Worm (Caenorhabditis elegans) whole organism, L4/young adult: ENCODE measurements around the gene fbxa-176.

Source experiments
- W03F9.2 ChIP-seq: fragments of 150-350 bp; optimal IDR thresholded peaks from 2 replicates; lab custom pipeline; 2014; ENCODE audit warnings: missing biosample characterization, missing genetic modification characterization
- dao-5 ChIP-seq: sonication (generic microtip); optimal IDR thresholded peaks from 2 replicates; lab custom pipeline; 2016; ENCODE audit warnings: missing genotype, missing genetic modification characterization, moderate library complexity, missing compliant biosample characterization

DNA sequence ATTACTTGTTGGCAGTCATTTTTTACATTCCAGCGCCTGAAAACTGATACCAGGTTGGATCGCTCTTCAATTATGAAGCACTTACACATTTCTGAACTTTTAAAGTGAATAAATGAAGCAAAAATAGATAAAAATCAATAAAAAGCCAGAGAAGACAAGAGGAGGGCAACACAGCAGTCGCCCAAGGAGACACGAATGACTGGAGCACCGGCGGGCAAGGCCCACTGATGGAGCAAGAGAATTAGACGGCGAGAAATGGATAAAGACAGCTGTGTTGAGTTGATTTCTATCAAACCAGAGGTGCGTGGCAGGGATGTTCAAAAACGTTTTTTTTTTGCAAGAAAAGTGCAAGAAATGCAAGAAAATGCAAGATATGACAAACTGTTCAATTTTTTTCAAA lies 10.2 kb upstream of the fbxa-176 start:
- TF ChIP-seq W03F9.2 (tag; lab: Kevin White, UChicago): no peak
- no peak for TF ChIP-seq dao-5
